Fruit fly (Drosophila melanogaster): ENCODE data around the gene Ugt36E1.
A peak's percentile ranks its signal among the peaks of the same experiment; 100 is the strongest.

Ugt36E1 gene

DNA sequence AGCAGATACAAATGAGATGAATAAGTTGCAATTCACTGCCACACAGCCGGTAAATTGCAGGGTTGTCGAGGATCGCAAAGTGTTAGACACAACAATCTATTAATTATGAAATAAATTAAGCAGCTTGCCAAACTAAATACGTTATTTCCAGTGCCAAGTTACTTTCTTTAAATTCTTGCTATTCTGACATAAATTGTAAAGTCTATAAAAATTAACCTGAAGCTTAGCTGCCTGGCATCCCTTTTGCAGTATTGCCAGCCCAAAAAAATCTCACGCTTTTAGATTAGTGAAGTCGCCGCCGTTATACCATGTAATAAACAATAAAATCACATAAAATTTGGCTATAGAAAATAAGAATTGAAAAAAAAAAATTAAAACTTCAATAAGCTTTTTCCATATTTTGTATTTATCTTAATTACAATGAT lies 31.1 kb downstream of the Ugt36E1 start (continued):
- TF ChIP-seq Hr39 (optimal IDR thresholded peaks at IDR 0.05) (no peak), usp (GFP tag; optimal IDR thresholded peaks at IDR 0.05) (no peak), CG11085 (GFP tag; IDR thresholded peaks at IDR 0.05) (peak; percentile 83), CG4282 (GFP tag; optimal IDR thresholded peaks at IDR 0.05) (peak; percentile 77), CG7839 (tag; optimal IDR thresholded peaks at IDR 0.05) (peak; percentile 89), al (GFP tag; IDR thresholded peaks at IDR 0.05) (peak; percentile 89), dpn (GFP tag; optimal IDR thresholded peaks at IDR 0.05) (peak; percentile 88 to 92), CG12104 (GFP tag; optimal IDR thresholded peaks at IDR 0.05) (peak; percentile 69), maf-S (GFP tag; optimal IDR thresholded peaks at IDR 0.05) (peak; percentile 89), CG6813 (GFP tag; optimal IDR thresholded peaks at IDR 0.05) (peak; percentile 95), ems (GFP tag; optimal IDR thresholded peaks at IDR 0.05) (peak; percentile 81), CG11696 (GFP tag; IDR thresholded peaks at IDR 0.05) (peak; percentile 86), nerfin-2 (GFP tag; IDR thresholded peaks at IDR 0.05; ENCODE audit: partially characterized antibody) (no peak), CG14014 (GFP tag; IDR thresholded peaks at IDR 0.05) (peak; percentile 87), CG8281 (tag; optimal IDR thresholded peaks at IDR 0.05) (peak; percentile 73), Mes4 (GFP tag; optimal IDR thresholded peaks at IDR 0.05) (peak; percentile 81), ro (GFP tag; IDR thresholded peaks at IDR 0.05) (peak; percentile 48; the same call in 1 of the 2 replicates), CG12236 (GFP tag; optimal IDR thresholded peaks at IDR 0.05) (peak; percentile 74), wor (GFP tag; IDR thresholded peaks at IDR 0.05) (peak; percentile 83), CG7745 (tag; optimal IDR thresholded peaks at IDR 0.05) (no peak), Sox100B (GFP tag; optimal IDR thresholded peaks at IDR 0.05) (peak; percentile 84), CG11504 (tag; optimal IDR thresholded peaks at IDR 0.05) (peak; percentile 93), luna (GFP tag; optimal IDR thresholded peaks at IDR 0.05) (peak; percentile 57), Dek (tag; optimal IDR thresholded peaks at IDR 0.05) (peak; percentile 88), Atf6 (GFP tag; IDR thresholded peaks at IDR 0.05) (peak; percentile 90), otp (GFP tag; IDR thresholded peaks at IDR 0.05) (peak; percentile 92), Doc3 (GFP tag; IDR thresholded peaks at IDR 0.05; ENCODE audit: partially characterized antibody) (no peak), rib (GFP tag; IDR thresholded peaks at IDR 0.05) (peak; percentile 59; the same call in 1 of the 2 replicates), run (tag; optimal IDR thresholded peaks at IDR 0.05) (peak; percentile 86), Ets65A (GFP tag) (peak; percentile 93), CG7987 (GFP tag; optimal IDR thresholded peaks at IDR 0.05) (peak; percentile 59), CG3838 (GFP tag; optimal IDR thresholded peaks at IDR 0.05) (peak; percentile 83), BtbVII (GFP tag; optimal IDR thresholded peaks at IDR 0.05) (peak; percentile 88), so (GFP tag; IDR thresholded peaks at IDR 0.05) (peak; percentile 76; the same call in 2 of the 3 replicates), CG7928 (GFP tag; optimal IDR thresholded peaks at IDR 0.05) (peak; percentile 72), CG17186 (GFP tag; optimal IDR thresholded peaks at IDR 0.05) (peak; percentile 40), fd96Cb (tag; optimal IDR thresholded peaks at IDR 0.05) (peak; percentile 89), NC2α (GFP tag; optimal IDR thresholded peaks at IDR 0.05) (peak; percentile 75), jing (GFP tag; optimal IDR thresholded peaks at IDR 0.05) (peak; percentile 78), hbn (GFP tag; IDR thresholded peaks at IDR 0.05; ENCODE audit: partially characterized antibody) (no peak), CG5245 (GFP tag; optimal IDR thresholded peaks at IDR 0.05) (peak; percentile 64), psq (GFP tag; optimal IDR thresholded peaks at IDR 0.05) (peak; percentile 74), sna (GFP tag; IDR thresholded peaks at IDR 0.05; ENCODE audit: partially characterized antibody) (no peak), disco-r (GFP tag; optimal IDR thresholded peaks at IDR 0.05) (peak; percentile 76), zen2 (GFP tag; IDR thresholded peaks at IDR 0.05; ENCODE audit: partially characterized antibody) (no peak), CG34376 (GFP tag; optimal IDR thresholded peaks at IDR 0.05) (peak; percentile 82), gcm (GFP tag; optimal IDR thresholded peaks at IDR 0.05) (peak; percentile 89), nmo (GFP tag; optimal IDR thresholded peaks at IDR 0.05) (peak; percentile 82), slp2 (GFP tag; optimal IDR thresholded peaks at IDR 0.05) (peak; percentile 75), B-H2 (GFP tag; optimal IDR thresholded peaks at IDR 0.05) (peak; percentile 92), CG2678 (tag; optimal IDR thresholded peaks at IDR 0.05) (peak; percentile 95)
